Worm (Caenorhabditis elegans): ENCODE measurements around the gene T05A8.2.

Gene T05A8.2

DNA sequence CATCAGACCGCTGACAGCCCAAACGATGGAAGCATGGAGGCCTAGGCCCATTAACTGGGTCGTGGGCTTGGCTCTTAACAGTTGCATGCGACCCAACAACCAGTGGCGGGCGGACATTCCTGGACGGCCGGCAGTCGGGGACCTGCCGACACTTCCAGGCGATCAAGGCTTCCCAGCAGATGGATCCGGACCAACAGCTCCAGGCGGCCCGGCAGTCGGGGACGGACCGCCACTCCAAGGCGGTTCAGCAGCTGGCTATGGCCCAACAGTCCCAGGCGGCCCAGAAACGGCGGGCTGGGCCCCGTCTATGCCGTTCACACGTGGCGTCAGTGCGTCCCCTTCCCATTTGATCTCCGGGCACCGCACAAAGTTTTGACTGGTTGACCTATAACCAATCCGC is 30.6 kb upstream of the T05A8.2 start:
- no peak for TF ChIP-seq fos-1 (tag; optimal IDR thresholded peaks at IDR 0.05)
- no peak for TF ChIP-seq sma-3 (GFP tag; optimal IDR thresholded peaks at IDR 0.05)
- TF ChIP-seq F13H6.1 (tag; optimal IDR thresholded peaks at IDR 0.05), result no peak
- TF ChIP-seq unc-39 (tag; optimal IDR thresholded peaks at IDR 0.05), result no peak
- no peak for TF ChIP-seq Y55F3AM.14 (GFP tag; optimal IDR thresholded peaks at IDR 0.05)
- TF ChIP-seq peb-1 (tag; optimal IDR thresholded peaks at IDR 0.05), result no peak
- no peak for TF ChIP-seq lin-11 (tag; optimal IDR thresholded peaks at IDR 0.05)
- no peak for TF ChIP-seq ama-1 (optimal IDR thresholded peaks at IDR 0.05)
- TF ChIP-seq nhr-23 (tag; optimal IDR thresholded peaks at IDR 0.05), result no peak
- TF ChIP-seq mab-5 (tag; optimal IDR thresholded peaks at IDR 0.05), result no peak
- no peak for TF ChIP-seq ztf-11 (tag; optimal IDR thresholded peaks at IDR 0.05)
- TF ChIP-seq unc-62 (GFP tag; optimal IDR thresholded peaks at IDR 0.05), result no peak
- no peak for TF ChIP-seq nhr-129 (tag; optimal IDR thresholded peaks at IDR 0.05)
- no peak for TF ChIP-seq snpc-4 (tag; optimal IDR thresholded peaks at IDR 0.05)
- no peak for TF ChIP-seq aly-2 (tag; optimal IDR thresholded peaks at IDR 0.05)
- TF ChIP-seq skn-1 (tag; optimal IDR thresholded peaks at IDR 0.05), result no peak
- TF ChIP-seq lsy-2 (tag; optimal IDR thresholded peaks at IDR 0.05), result no peak
- TF ChIP-seq gmeb-1 (tag; optimal IDR thresholded peaks at IDR 0.05), result no peak

DNA sequence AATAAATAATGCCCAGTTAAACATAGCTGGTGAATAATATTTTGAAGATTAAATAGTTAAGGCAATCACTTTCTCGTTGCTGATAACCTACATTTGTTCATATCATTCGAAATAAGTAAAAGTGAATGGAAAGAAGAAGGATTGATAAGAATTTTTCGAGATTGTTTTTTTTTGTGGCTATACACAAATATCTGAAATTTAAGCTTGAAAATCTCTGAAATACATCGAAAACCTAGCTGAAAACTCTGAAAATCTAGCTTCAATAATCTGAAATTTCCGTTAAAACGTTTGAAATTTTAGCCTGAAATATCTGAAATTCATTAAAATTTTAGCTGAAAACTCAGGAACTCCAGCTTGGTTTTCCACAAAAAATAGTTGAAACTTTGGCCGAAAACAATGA is 28.8 kb upstream of the T05A8.2 start, which contains the start of gene T05A8.6:
Gene T05A8.6, minus strand, starts transcription at position 101 of the 400 bp plus-strand sequence.
- no peak for TF ChIP-seq Y55F3AM.14 (GFP tag; optimal IDR thresholded peaks at IDR 0.05)
- TF ChIP-seq C34F6.9 (tag; optimal IDR thresholded peaks at IDR 0.05), result no peak
- TF ChIP-seq unc-39 (tag; optimal IDR thresholded peaks at IDR 0.05), result no peak
- TF ChIP-seq nhr-129 (tag; optimal IDR thresholded peaks at IDR 0.05), result no peak
- no peak for TF ChIP-seq nhr-12 (tag; optimal IDR thresholded peaks at IDR 0.05)
- TF ChIP-seq lin-39 (tag; optimal IDR thresholded peaks at IDR 0.05), result no peak
- TF ChIP-seq nhr-10 (tag; optimal IDR thresholded peaks at IDR 0.05), result no peak
- TF ChIP-seq ceh-16 (tag; optimal IDR thresholded peaks at IDR 0.05), result no peak
- no peak for TF ChIP-seq skn-1 (tag; optimal IDR thresholded peaks at IDR 0.05)
- no peak for TF ChIP-seq ceh-82 (tag; optimal IDR thresholded peaks at IDR 0.05)
- no peak for TF ChIP-seq nhr-237 (tag; optimal IDR thresholded peaks at IDR 0.05)
- TF ChIP-seq elt-1 (tag; optimal IDR thresholded peaks at IDR 0.05), result no peak
- no peak for TF ChIP-seq sma-9 (GFP tag; optimal IDR thresholded peaks at IDR 0.05)
- no peak for TF ChIP-seq sma-9 (tag; optimal IDR thresholded peaks at IDR 0.05)
- no peak for TF ChIP-seq R02D3.7 (tag; optimal IDR thresholded peaks at IDR 0.05)
- no peak for TF ChIP-seq unc-62 (GFP tag; optimal IDR thresholded peaks at IDR 0.05)
- no peak for TF ChIP-seq egl-27 (tag; optimal IDR thresholded peaks at IDR 0.05)
- TF ChIP-seq nhr-25 (tag; optimal IDR thresholded peaks at IDR 0.05), result no peak
- TF ChIP-seq peb-1 (tag; optimal IDR thresholded peaks at IDR 0.05), result no peak

DNA sequence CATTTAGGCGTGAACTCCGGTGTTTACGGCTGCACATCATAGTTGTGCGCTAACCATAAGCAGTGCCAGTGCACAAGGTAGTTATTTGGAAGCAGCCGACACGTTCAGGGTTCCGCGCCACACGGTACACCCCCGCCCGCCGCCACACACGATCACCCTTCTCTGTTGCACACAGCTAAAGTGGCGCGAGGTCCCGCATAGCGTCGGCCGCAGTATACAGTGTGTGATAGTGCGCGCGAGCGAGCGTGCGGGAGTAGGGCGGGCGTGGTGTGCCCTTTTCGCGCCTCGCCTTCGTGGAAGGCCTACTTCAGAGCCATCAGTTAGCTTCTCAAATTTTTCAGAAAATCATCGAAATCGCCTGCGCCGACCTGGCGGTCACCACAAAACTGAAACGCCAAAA is 26.1 kb upstream of the T05A8.2 start:
- TF ChIP-seq alr-1 (tag; optimal IDR thresholded peaks at IDR 0.05) (no peak), elt-3 (tag; optimal IDR thresholded peaks at IDR 0.05) (no peak), elt-1 (tag; optimal IDR thresholded peaks at IDR 0.05) (no peak), nhr-129 (tag; optimal IDR thresholded peaks at IDR 0.05) (no peak), lin-13 (GFP tag; optimal IDR thresholded peaks at IDR 0.05) (no peak)

DNA sequence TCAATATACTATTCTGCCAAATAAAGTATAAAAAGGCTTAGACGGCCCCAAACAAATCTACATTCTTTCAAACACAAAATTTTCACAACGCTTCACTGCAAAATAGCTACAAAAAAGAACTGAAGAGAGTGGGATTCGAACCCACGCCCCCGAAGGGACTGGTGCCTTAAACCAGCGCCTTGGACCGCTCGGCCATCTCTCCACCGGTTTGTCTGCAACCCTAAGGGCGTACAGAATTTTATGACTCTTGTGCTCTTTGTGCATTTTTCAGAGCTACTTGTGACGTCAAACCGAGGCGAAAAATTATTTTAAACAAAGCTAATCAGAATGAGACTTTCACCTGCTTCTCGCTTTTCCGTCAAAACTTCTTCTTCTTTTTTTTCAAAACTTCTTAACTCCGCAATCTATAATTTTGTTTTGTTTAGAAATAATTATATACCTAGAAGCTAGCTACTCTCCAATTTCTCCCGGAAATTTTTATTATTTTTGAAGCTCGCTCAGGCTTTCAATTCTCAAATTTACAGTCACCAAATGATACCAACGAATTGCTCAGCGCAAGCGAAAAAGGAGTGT is 25.4 kb upstream of the T05A8.2 start, which contains the start of gene T05A8.8:
Gene T05A8.8, plus strand, starts transcription at position 523 of the 573 bp plus-strand sequence.
- TF ChIP-seq ztf-11 (tag; optimal IDR thresholded peaks at IDR 0.05), result no peak
- TF ChIP-seq lin-11 (tag; optimal IDR thresholded peaks at IDR 0.05), result no peak
- TF ChIP-seq mdl-1 (tag; optimal IDR thresholded peaks at IDR 0.05), result no peak
- no peak for TF ChIP-seq sma-9 (GFP tag; optimal IDR thresholded peaks at IDR 0.05)
- TF ChIP-seq sma-9 (tag; optimal IDR thresholded peaks at IDR 0.05), result no peak
- no peak for TF ChIP-seq ceh-16 (tag; optimal IDR thresholded peaks at IDR 0.05)
- no peak for TF ChIP-seq ama-1 (optimal IDR thresholded peaks at IDR 0.05)

DNA sequence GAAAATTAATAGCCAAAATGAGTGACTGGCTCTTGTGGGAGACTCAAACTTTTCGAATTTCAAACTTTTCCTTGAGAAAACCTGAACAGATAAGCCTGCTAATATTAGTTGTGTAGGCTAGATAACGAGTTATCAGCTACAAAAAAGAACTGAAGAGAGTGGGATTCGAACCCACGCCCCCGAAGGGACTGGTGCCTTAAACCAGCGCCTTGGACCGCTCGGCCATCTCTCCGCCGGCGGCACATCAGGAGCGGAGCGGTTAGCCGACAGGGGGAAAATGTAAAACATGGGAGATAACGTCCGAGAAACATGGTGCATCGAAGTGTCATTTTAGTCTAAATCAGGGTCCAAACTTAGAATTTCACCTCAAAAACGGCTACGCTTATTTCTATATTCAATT is 24.8 kb upstream of the T05A8.2 start:
- TF ChIP-seq ZK546.5 (tag; optimal IDR thresholded peaks at IDR 0.05) (no peak), nhr-237 (tag; optimal IDR thresholded peaks at IDR 0.05) (no peak), nhr-25 (tag; optimal IDR thresholded peaks at IDR 0.05) (no peak), R02D3.7 (tag; optimal IDR thresholded peaks at IDR 0.05) (no peak)
